Fruit fly (Drosophila melanogaster) whole organism: ENCODE measurements around the gene CG8319.

ENCODE experiments used
- CG8478 ChIP-seq: fragments of >200 bp; optimal IDR thresholded peaks from 2 replicates; lab custom pipeline; 2018; ENCODE audit warnings: inconsistent platforms
- Dll ChIP-seq: fragments of >200 bp; optimal IDR thresholded peaks from 2 replicates; lab custom pipeline; 2017
- EcR ChIP-seq, 2 experiments: fragments of >200 bp; optimal IDR thresholded peaks; 2 replicates each; lab custom pipeline; 2017; ENCODE audit warnings: missing biosample characterization in 2 of 2, missing genetic modification characterization in 2 of 2, missing genetic modification reagents in 2 of 2
- pan ChIP-seq: fragments of >200 bp; optimal IDR thresholded peaks from 2 replicates; lab custom pipeline; 2017
- psq ChIP-seq: fragments of >200 bp; optimal IDR thresholded peaks from 2 replicates; lab custom pipeline; 2017
- usp ChIP-seq: fragments of >200 bp; optimal IDR thresholded peaks from 2 replicates; lab custom pipeline; 2017; ENCODE audit warnings: missing biosample characterization, missing genetic modification characterization, mixed read lengths

CG8319 gene

DNA sequence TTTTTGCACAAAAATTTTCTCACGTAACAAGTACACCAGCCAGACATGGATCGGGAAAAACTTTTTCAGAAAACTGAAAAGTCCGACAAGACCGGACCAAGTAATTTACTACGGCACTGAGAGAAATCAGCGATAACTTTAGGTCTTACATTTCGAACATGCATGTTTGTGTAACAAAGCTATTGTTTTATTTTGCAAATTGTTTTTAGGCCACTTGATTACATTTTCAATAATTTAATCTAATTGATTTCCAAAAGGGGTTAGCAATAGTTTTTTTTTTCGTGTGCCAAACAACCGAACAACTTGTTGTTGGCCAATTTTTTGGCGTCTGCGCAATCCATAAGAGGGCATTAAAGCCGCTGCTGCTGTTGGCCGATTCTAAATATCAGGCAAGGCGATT lies 14.0 kb upstream of the CG8319 start:
- TF ChIP-seq EcR (GFP tag; optimal IDR thresholded peaks at IDR 0.05; lab: Kevin White, UChicago): no peak
- no peak for TF ChIP-seq Dll (lab: Kevin White, UChicago)
- TF ChIP-seq CG8478 (lab: Kevin White, UChicago): no peak
- TF ChIP-seq psq (lab: Kevin White, UChicago): no peak
- TF ChIP-seq usp (GFP tag; lab: Kevin White, UChicago): no peak
- TF ChIP-seq pan (lab: Kevin White, UChicago): no peak

dm6 chr3R:9618331-9618730 lies 8.8 kb upstream of the CG8319 start:
- TF ChIP-seq EcR (GFP tag; optimal IDR thresholded peaks at IDR 0.05; lab: Kevin White, UChicago) (no peak), pan (lab: Kevin White, UChicago) (no peak), psq (lab: Kevin White, UChicago) (no peak), Dll (lab: Kevin White, UChicago) (no peak), CG8478 (lab: Kevin White, UChicago) (no peak), usp (GFP tag; lab: Kevin White, UChicago) (no peak)

- TF ChIP-seq Dll (lab: Kevin White, UChicago) (no peak), psq (lab: Kevin White, UChicago) (no peak)
Measured at dm6 chr3R:9620278-9620677, 6.8 kb upstream of the CG8319 start.

dm6 chr3R:9625443-9625842 lies 1.7 kb upstream of the CG8319 start:
- TF ChIP-seq psq (lab: Kevin White, UChicago) (no peak), CG8478 (lab: Kevin White, UChicago) (no peak), usp (GFP tag; lab: Kevin White, UChicago) (no peak), EcR (GFP tag; optimal IDR thresholded peaks at IDR 0.05; lab: Kevin White, UChicago) (no peak), pan (lab: Kevin White, UChicago) (no peak), Dll (lab: Kevin White, UChicago) (no peak)

dm6 chr3R:9626266-9626665 lies 855 bp upstream of the CG8319 start:
- no peak for TF ChIP-seq usp (GFP tag; lab: Kevin White, UChicago)
- TF ChIP-seq pan (lab: Kevin White, UChicago): no peak
- TF ChIP-seq CG8478 (lab: Kevin White, UChicago): no peak
- no peak for TF ChIP-seq psq (lab: Kevin White, UChicago)
- TF ChIP-seq Dll (lab: Kevin White, UChicago): no peak
- TF ChIP-seq EcR (GFP tag; optimal IDR thresholded peaks at IDR 0.05; lab: Kevin White, UChicago): no peak

- TF ChIP-seq CG8478 (lab: Kevin White, UChicago) (no peak), Dll (lab: Kevin White, UChicago) (no peak), EcR (GFP tag; optimal IDR thresholded peaks at IDR 0.05; lab: Kevin White, UChicago) (no peak)
Measured at dm6 chr3R:9628036-9628435, 915 bp downstream of the CG8319 start.

DNA sequence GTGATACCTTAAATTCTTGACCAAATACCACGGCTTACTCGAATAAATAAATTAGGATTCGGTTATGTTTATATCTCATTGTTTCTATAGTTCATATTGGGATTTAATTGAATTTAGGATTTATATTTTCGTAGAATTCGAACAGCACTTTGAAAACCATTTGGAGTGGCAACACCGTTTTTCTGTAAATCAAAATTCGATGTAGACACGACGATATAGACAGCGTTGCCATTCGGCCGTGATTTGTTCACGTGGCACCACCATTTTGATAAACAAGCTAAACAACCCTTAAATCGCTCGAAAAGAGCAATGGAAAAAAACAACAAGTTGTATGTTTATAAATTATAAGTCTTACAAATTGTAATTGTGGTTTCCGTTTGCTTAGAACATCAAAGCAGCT lies 1.5 kb downstream of the CG8319 start:
- no peak for TF ChIP-seq EcR (GFP tag; optimal IDR thresholded peaks at IDR 0.05; lab: Kevin White, UChicago)
- no peak for TF ChIP-seq CG8478 (lab: Kevin White, UChicago)
- TF ChIP-seq usp (GFP tag; lab: Kevin White, UChicago): no peak
- no peak for TF ChIP-seq psq (lab: Kevin White, UChicago)
- TF ChIP-seq pan (lab: Kevin White, UChicago): no peak
- no peak for TF ChIP-seq Dll (lab: Kevin White, UChicago)

DNA sequence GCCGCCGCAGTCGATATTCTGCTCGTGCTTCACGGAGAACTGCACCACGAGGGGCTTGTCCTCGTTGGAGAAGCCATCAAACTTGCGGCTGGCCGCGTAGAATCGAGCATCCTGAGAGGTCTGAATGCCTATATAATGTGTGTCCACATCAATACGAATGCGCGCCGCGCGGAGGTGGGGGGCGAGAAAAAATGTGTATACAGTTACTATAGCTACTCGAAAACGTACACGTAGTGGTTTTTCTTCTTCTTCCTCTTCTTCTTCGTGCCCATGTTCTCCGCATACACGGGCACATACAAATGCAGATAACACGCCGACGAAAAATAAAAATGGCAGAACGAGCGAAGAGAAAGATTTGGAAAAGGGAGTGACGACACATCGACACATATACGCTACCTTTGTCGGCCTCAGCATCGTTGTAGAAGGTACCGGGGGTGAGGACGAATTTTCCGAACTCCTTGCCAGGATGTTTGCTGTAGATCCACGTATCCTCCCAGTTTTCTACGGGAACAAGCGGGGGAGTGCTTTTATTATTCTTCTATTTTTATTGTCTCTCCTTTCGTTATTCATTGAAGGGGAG lies 3.0 kb downstream of the CG8319 start:
- TF ChIP-seq pan (lab: Kevin White, UChicago) (no peak), CG8478 (lab: Kevin White, UChicago) (no peak)

DNA sequence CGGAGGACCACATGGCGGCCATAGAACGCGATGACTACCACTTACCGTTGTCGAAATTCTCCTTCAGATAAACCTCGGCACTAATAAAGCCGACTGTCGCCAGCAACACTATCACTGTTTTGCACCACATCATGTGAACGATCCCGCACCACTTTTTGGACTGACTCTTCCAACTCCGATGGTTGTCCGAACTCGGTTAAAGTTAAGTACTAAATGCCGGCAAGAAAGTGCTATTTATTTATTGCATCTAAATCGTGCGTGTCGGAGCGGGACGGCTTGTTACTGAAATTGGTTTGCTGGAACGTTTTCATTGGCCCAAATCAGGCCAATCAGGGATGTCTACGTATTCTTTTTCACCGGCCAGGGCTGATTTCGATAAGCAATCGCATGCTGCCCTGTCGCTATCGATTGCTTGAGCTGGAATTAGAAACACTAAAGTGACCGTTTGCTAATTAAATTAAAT lies 3.5 kb downstream of the CG8319 start, which contains the start of gene Calr:
TSS of gene Calr (minus strand) at position 219 of the 463 bp plus-strand sequence.
- TF ChIP-seq psq (lab: Kevin White, UChicago): no peak
- TF ChIP-seq pan (lab: Kevin White, UChicago): no peak
- no peak for TF ChIP-seq EcR (GFP tag; optimal IDR thresholded peaks at IDR 0.05; lab: Kevin White, UChicago)
- no peak for TF ChIP-seq usp (GFP tag; lab: Kevin White, UChicago)
- TF ChIP-seq Dll (lab: Kevin White, UChicago): no peak
- TF ChIP-seq CG8478 (lab: Kevin White, UChicago): peak; percentile 32

DNA sequence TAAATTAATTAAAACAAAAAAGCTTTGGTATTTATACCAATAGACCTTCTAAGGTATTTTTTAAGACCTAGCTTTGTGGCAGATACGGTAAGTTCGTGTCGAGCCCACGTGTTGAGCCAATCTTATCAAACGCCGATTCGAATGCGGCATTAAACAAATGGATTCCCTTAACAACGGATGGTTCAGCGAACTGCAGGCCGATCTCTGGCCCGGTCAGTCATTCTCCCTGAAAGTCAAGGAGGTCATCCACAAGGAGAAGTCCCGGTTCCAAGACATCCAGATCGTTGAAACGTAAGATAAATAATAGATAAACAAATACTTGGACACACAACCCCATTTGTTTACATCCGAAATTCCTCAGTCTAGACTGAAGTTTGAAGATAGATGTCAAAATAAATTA lies 4.4 kb downstream of the CG8319 start, which contains the start of gene SpdS:
TSS of gene SpdS (plus strand) at position 78 of the 400 bp plus-strand sequence.
- TF ChIP-seq usp (GFP tag; lab: Kevin White, UChicago): no peak
- no peak for TF ChIP-seq Dll (lab: Kevin White, UChicago)
- no peak for TF ChIP-seq CG8478 (lab: Kevin White, UChicago)
- TF ChIP-seq psq (lab: Kevin White, UChicago): no peak
- TF ChIP-seq EcR (GFP tag; optimal IDR thresholded peaks at IDR 0.05; lab: Kevin White, UChicago): no peak
- no peak for TF ChIP-seq pan (lab: Kevin White, UChicago)

DNA sequence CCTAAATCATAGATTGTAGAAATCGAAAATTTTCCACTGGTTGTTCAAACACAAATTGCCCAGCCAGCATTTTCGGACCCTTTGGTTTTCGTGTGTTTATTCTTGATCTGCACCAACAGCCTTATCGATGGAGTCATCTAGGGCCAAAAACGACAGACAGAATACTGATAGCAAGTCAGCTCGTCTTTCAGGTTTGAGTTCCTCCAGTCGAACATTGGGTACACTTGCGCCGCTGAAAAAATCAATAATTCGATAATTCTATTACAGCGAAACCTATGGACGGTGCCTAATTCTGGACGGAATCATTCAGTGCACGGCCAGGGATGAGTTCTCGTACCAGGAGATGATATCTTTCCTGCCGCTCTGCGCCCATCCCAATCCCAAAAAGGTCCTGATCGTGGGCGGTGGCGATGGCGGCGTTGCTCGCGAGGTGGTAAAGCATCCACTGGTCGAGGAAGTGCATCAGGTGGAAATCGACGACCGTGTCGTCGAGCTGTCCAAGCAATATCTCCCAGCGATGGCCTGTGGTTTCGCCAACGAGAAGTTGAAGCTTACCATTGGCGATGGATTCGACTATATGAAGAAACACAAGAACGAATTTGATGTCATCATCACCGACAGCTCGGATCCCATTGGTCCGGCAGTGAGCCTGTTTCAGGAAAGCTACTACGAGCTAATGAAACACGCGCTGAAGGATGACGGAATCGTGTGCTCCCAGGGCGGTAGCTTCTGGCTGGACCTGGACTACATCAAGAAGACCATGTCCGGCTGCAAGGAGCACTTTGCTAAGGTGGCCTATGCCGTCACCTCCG lies 5.2 kb downstream of the CG8319 start:
- TF ChIP-seq EcR (GFP tag; optimal IDR thresholded peaks at IDR 0.05; lab: Kevin White, UChicago): no peak
- TF ChIP-seq CG8478 (lab: Kevin White, UChicago): no peak
- TF ChIP-seq usp (GFP tag; lab: Kevin White, UChicago): no peak
- TF ChIP-seq pan (lab: Kevin White, UChicago): no peak
- no peak for TF ChIP-seq psq (lab: Kevin White, UChicago)
